Fruit fly (Drosophila melanogaster) whole organism, embryonic: ENCODE results near the gene Glut3.

Experiments used
- B-H2 ChIP-seq: fragments of 200-800 bp; sonication (Bioruptor generic); optimal IDR thresholded peaks from 2 replicates; lab custom pipeline; 2018; ENCODE audit warnings: missing biosample characterization, mild to moderate bottlenecking, missing genetic modification characterization
- Blimp-1 ChIP-seq: fragments of 200-800 bp; sonication (Bioruptor generic); optimal IDR thresholded peaks from 3 replicates; lab custom pipeline; 2018; ENCODE audit warnings: missing biosample characterization, missing genetic modification characterization, mild to moderate bottlenecking, moderate library complexity, missing genetic modification reagents
- CG12219 ChIP-seq: fragments of 200-800 bp; sonication (Bioruptor generic); optimal IDR thresholded peaks from 3 replicates; lab custom pipeline; 2018; ENCODE audit warnings: missing biosample characterization, mild to moderate bottlenecking, missing genetic modification characterization
- CG12942 ChIP-seq: fragments of 200-800 bp; sonication (Bioruptor generic); optimal IDR thresholded peaks from 3 replicates; lab custom pipeline; 2016; ENCODE audit warnings: missing biosample characterization, missing genetic modification characterization
- CG17186 ChIP-seq: fragments of 200-800 bp; sonication (Bioruptor generic); optimal IDR thresholded peaks from 3 replicates; lab custom pipeline; 2017; ENCODE audit warnings: missing biosample characterization, missing genetic modification reagents, missing genetic modification characterization
- CG3838 ChIP-seq: fragments of 200-800 bp; sonication (Bioruptor generic); optimal IDR thresholded peaks from 3 replicates; lab custom pipeline; 2016; ENCODE audit warnings: missing biosample characterization, missing genetic modification characterization
- CG43689 ChIP-seq: fragments of 200-800 bp; sonication (Bioruptor generic); IDR thresholded peaks from 2 replicates; pipeline ENCODE4 v1.3.6; 2022; ENCODE audit warnings: missing biosample characterization, missing genetic modification characterization
- CG4424 ChIP-seq: fragments of 200-800 bp; sonication (Bioruptor generic); optimal IDR thresholded peaks from 3 replicates; lab custom pipeline; 2016; ENCODE audit warnings: missing biosample characterization, missing genetic modification characterization
- CHES-1-like ChIP-seq: fragments of 200-800 bp; sonication (Bioruptor generic); optimal IDR thresholded peaks from 2 replicates; lab custom pipeline; 2016; ENCODE audit warnings: missing biosample characterization, missing genetic modification characterization
- Camta ChIP-seq: fragments of 200-800 bp; sonication (Bioruptor generic); optimal IDR thresholded peaks from 2 replicates; lab custom pipeline; 2016; ENCODE audit warnings: missing biosample characterization, missing genetic modification characterization
- Dfd ChIP-seq, 2 experiments: fragments of >200 bp; optimal IDR thresholded peaks; 2 replicates each; lab custom pipeline; 2017; ENCODE audit warnings: missing biosample characterization in 2 of 2, missing genetic modification characterization in 2 of 2
- Ets65A ChIP-seq: fragments of 200-800 bp; sonication (Bioruptor generic); peaks from one replicate; lab custom pipeline; 2016; ENCODE audit warnings: missing biosample characterization, missing genetic modification characterization
- GATAe ChIP-seq: fragments of 200-800 bp; sonication (Bioruptor generic); conservative IDR thresholded peaks from 2 replicates; pipeline ENCODE4 v1.3.6; 2022; ENCODE audit warnings: missing biosample characterization, missing genetic modification characterization
- HLH4C ChIP-seq: fragments of 200-800 bp; sonication (Bioruptor generic); IDR thresholded peaks from 3 replicates; pipeline ENCODE4 v1.3.6; 2022; ENCODE audit warnings: missing biosample characterization, missing genetic modification characterization; ENCODE audit not compliant: partially characterized antibody
- HmgZ ChIP-seq: fragments of 200-800 bp; sonication (Bioruptor generic); optimal IDR thresholded peaks from 2 replicates; lab custom pipeline; 2018; ENCODE audit warnings: missing biosample characterization, mild to moderate bottlenecking, missing genetic modification characterization
- MTF-1 ChIP-seq: fragments of 200-800 bp; sonication (Bioruptor generic); optimal IDR thresholded peaks from 2 replicates; lab custom pipeline; 2018; ENCODE audit warnings: missing biosample characterization, mild to moderate bottlenecking, missing genetic modification characterization, borderline replicate concordance
- Mad ChIP-seq: fragments of 200-800 bp; sonication (Bioruptor generic); optimal IDR thresholded peaks from 2 replicates; lab custom pipeline; 2016; ENCODE audit warnings: missing biosample characterization, missing genetic modification characterization
- Mrtf ChIP-seq: fragments of 200-800 bp; sonication (Bioruptor generic); IDR thresholded peaks from 3 replicates; pipeline ENCODE4 v1.3.6; 2022; ENCODE audit warnings: missing biosample characterization, missing genetic modification characterization
- NC2α ChIP-seq: fragments of 200-800 bp; sonication (Bioruptor generic); optimal IDR thresholded peaks from 2 replicates; lab custom pipeline; 2016; ENCODE audit warnings: missing biosample characterization, missing genetic modification characterization
- Nf-YC ChIP-seq: fragments of 200-800 bp; optimal IDR thresholded peaks from 3 replicates; lab custom pipeline; 2019; ENCODE audit warnings: missing biosample characterization, mild to moderate bottlenecking, missing genetic modification characterization, moderate library complexity
- PHDP ChIP-seq: fragments of 200-800 bp; sonication (Bioruptor generic); optimal IDR thresholded peaks from 3 replicates; lab custom pipeline; 2018; ENCODE audit warnings: missing biosample characterization, mild to moderate bottlenecking, missing genetic modification characterization, moderate library complexity
- abd-A ChIP-seq: fragments of 200-800 bp; sonication (Bioruptor generic); optimal IDR thresholded peaks from 3 replicates; lab custom pipeline; 2019; ENCODE audit warnings: missing biosample characterization, mild to moderate bottlenecking, missing genetic modification characterization, moderate library complexity
- cg ChIP-seq: fragments of 200-800 bp; sonication (Bioruptor generic); optimal IDR thresholded peaks from 3 replicates; lab custom pipeline; 2019; ENCODE audit warnings: missing biosample characterization, mild to moderate bottlenecking, missing genetic modification characterization, moderate library complexity
- chinmo ChIP-seq: fragments of 200-800 bp; sonication (Bioruptor generic); IDR thresholded peaks from 4 replicates; pipeline ENCODE4 v1.3.6; 2022; ENCODE audit warnings: missing biosample characterization, missing genetic modification characterization; ENCODE audit not compliant: partially characterized antibody
- dpn ChIP-seq, 2 experiments: fragments of 200-800 bp; sonication (Bioruptor generic); optimal IDR thresholded peaks; 3 replicates each; lab custom pipeline; 2016; ENCODE audit warnings: missing biosample characterization in 2 of 2, missing genetic modification characterization in 2 of 2
- esg ChIP-seq: fragments of 200-800 bp; sonication (Bioruptor generic); conservative IDR thresholded peaks from 2 replicates; pipeline ENCODE4 v1.3.6; 2022; ENCODE audit warnings: missing biosample characterization, missing genetic modification characterization
- ewg ChIP-seq: fragments of 200-800 bp; sonication (Bioruptor generic); optimal IDR thresholded peaks from 3 replicates; lab custom pipeline; 2017; ENCODE audit warnings: mild to moderate bottlenecking, missing biosample characterization, missing genetic modification reagents, missing genetic modification characterization
- gt ChIP-seq: fragments of 200-800 bp; sonication (Bioruptor generic); IDR thresholded peaks from 2 replicates; pipeline ENCODE4 v1.3.6; 2022; ENCODE audit warnings: missing biosample characterization, missing genetic modification characterization
- insv ChIP-seq, 2 experiments: fragments of 200-800 bp; sonication (Bioruptor generic); optimal IDR thresholded peaks; 3 replicates each; lab custom pipeline; 2016 to 2018; ENCODE audit warnings: missing biosample characterization in 2 of 2, missing genetic modification characterization in 2 of 2
- kay ChIP-seq: fragments of 200-800 bp; sonication (Bioruptor generic); optimal IDR thresholded peaks from 2 replicates; lab custom pipeline; 2016; ENCODE audit warnings: missing biosample characterization, missing genetic modification characterization
- kni ChIP-seq: fragments of 200-800 bp; sonication (Bioruptor generic); optimal IDR thresholded peaks from 3 replicates; lab custom pipeline; 2017; ENCODE audit warnings: mild to moderate bottlenecking, missing biosample characterization, missing genetic modification reagents, missing genetic modification characterization
- oc ChIP-seq: fragments of 200-800 bp; sonication (Bioruptor generic); optimal IDR thresholded peaks from 2 replicates; lab custom pipeline; 2018; ENCODE audit warnings: missing biosample characterization, mild to moderate bottlenecking, missing genetic modification characterization, moderate library complexity
- onecut ChIP-seq: fragments of 200-800 bp; sonication (Bioruptor generic); IDR thresholded peaks from 2 replicates; pipeline ENCODE4 v1.3.6; 2022; ENCODE audit warnings: missing biosample characterization, missing genetic modification characterization
- otp ChIP-seq: fragments of 200-800 bp; sonication (Bioruptor generic); IDR thresholded peaks from 3 replicates; pipeline ENCODE4, ENCODE4 v1.3.6; 2022; ENCODE audit warnings: missing biosample characterization, missing genetic modification characterization
- pb ChIP-seq: fragments of 200-800 bp; sonication (Bioruptor generic); optimal IDR thresholded peaks from 3 replicates; lab custom pipeline; 2016; ENCODE audit warnings: missing biosample characterization, missing genetic modification characterization
- prd ChIP-seq, 3 experiments: fragments of >200 bp in 2 of 3; fragments of 200-800 bp in 1 of 3; sonication (Bioruptor generic) in 1 of 3; optimal IDR thresholded peaks in 2 of 3; IDR thresholded peaks in 1 of 3; 2 replicates in 2 of 3; 3 replicates in 1 of 3; pipeline versions ENCODE4 v1.3.6 to Lab custom; 2017 to 2022; ENCODE audit warnings: missing biosample characterization in 1 of 3, missing genetic modification characterization in 1 of 3
- run ChIP-seq: fragments of 200-800 bp; sonication (Bioruptor generic); optimal IDR thresholded peaks from 3 replicates; lab custom pipeline; 2018; ENCODE audit warnings: missing biosample characterization, mild to moderate bottlenecking, missing genetic modification characterization
- schlank ChIP-seq: fragments of 200-800 bp; sonication (Bioruptor generic); optimal IDR thresholded peaks from 2 replicates; lab custom pipeline; 2018; ENCODE audit warnings: missing biosample characterization, mild to moderate bottlenecking, missing genetic modification characterization
- sd ChIP-seq: fragments of 200-800 bp; sonication (Bioruptor generic); optimal IDR thresholded peaks from 3 replicates; lab custom pipeline; 2018; ENCODE audit warnings: missing biosample characterization, mild to moderate bottlenecking, missing genetic modification characterization, moderate library complexity
- slou ChIP-seq: fragments of 200-800 bp; sonication (Bioruptor generic); optimal IDR thresholded peaks from 3 replicates; lab custom pipeline; 2016; ENCODE audit warnings: missing biosample characterization, missing genetic modification characterization
- sqz ChIP-seq: fragments of 200-800 bp; sonication (Bioruptor generic); optimal IDR thresholded peaks from 3 replicates; lab custom pipeline; 2018; ENCODE audit warnings: missing biosample characterization, mild to moderate bottlenecking, missing genetic modification characterization
- sr ChIP-seq: fragments of 200-800 bp; sonication (Bioruptor generic); IDR thresholded peaks from 3 replicates; pipeline ENCODE4 v1.3.6; 2022; ENCODE audit warnings: missing biosample characterization, missing genetic modification characterization
- tup ChIP-seq: fragments of 200-800 bp; sonication (Bioruptor generic); optimal IDR thresholded peaks from 2 replicates; lab custom pipeline; 2016; ENCODE audit warnings: missing biosample characterization, mild to moderate bottlenecking, missing genetic modification characterization, moderate library complexity
- unc-4 ChIP-seq: fragments of 200-800 bp; sonication (Bioruptor generic); IDR thresholded peaks from 2 replicates; pipeline ENCODE4 v1.3.6; 2022; ENCODE audit warnings: missing biosample characterization, missing genetic modification characterization; ENCODE audit not compliant: partially characterized antibody
- vnd ChIP-seq: fragments of 200-800 bp; sonication (Bioruptor generic); IDR thresholded peaks from 3 replicates; pipeline ENCODE4 v1.3.6; 2022; ENCODE audit warnings: missing biosample characterization, missing genetic modification characterization; ENCODE audit not compliant: partially characterized antibody
- vvl ChIP-seq: fragments of 200-800 bp; sonication (Bioruptor generic); IDR thresholded peaks from 2 replicates; pipeline ENCODE4 v1.3.6; 2022; ENCODE audit warnings: missing biosample characterization, missing genetic modification characterization
- z ChIP-seq: fragments of 200-800 bp; sonication (Bioruptor generic); IDR thresholded peaks from 3 replicates; pipeline ENCODE4 v1.3.6; 2022; ENCODE audit warnings: missing biosample characterization, missing genetic modification characterization

The Glut3 gene

DNA sequence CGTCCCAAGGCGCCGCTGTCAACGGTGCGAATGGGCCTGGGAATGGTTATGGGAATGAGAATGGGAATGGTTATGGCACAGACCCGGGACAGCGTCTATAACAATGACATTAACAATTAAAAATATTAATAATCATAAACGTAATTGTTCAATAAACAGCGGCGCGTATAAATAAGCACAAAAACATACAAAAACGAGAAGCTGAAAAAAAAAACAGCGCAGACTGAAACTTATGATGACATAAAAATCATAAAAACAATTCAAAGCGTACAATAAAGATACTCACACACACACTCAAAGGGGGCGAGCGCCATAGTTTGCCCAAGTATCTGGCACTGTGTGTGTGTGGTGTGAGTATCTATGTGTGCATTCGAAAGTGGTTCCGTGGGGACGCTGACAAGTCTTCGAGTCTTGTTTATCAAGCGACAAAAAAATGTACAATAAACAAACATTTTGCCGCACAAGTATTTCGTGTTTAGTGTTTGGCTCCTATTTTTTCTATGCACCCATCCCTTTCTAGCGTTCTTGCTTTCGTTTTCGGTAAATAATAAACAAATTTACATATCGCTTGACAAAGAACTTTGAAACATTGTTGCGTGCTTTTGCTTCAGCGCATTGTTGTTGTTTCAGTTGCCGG lies 25.1 kb downstream of the Glut3 start:
- no peak for TF ChIP-seq Mad (GFP tag; lab: Kevin White, UChicago)
- TF ChIP-seq gt (GFP tag; lab: Robert Waterston, UW), result no peak
- TF ChIP-seq abd-A (tag; lab: Kevin White, UChicago), result peak; percentile 100
- peak; percentile 73 for TF ChIP-seq cg
- no peak for TF ChIP-seq CG3838 (GFP tag; lab: Kevin White, UChicago)
- peak; percentile 22 for TF ChIP-seq Ets65A
- TF ChIP-seq schlank (tag; lab: Kevin White, UChicago), result no peak
- peak; percentile 37 for TF ChIP-seq sd (tag; lab: Kevin White, UChicago)
- TF ChIP-seq run (tag; lab: Kevin White, UChicago), result no peak
- 0 out of 4 replicates have a peak, but pooled peaks have one; percentile 49 for TF ChIP-seq chinmo (GFP tag; lab: Robert Waterston, UW)
- TF ChIP-seq sqz (GFP tag; lab: Kevin White, UChicago), result peak; percentile 33
- TF ChIP-seq vvl (GFP tag; lab: Robert Waterston, UW), result peak; percentile 9; the same call in 1 of the 2 replicates
- peak; percentile 71 for TF ChIP-seq Blimp-1 (GFP tag; lab: Kevin White, UChicago)
- TF ChIP-seq kni (GFP tag; lab: Kevin White, UChicago), result peak; percentile 15
- peak; percentile 74; the same call in 2 of the 3 replicates for TF ChIP-seq z (GFP tag; lab: Robert Waterston, UW)
- TF ChIP-seq, all 482 proteins: peak for 10

DNA sequence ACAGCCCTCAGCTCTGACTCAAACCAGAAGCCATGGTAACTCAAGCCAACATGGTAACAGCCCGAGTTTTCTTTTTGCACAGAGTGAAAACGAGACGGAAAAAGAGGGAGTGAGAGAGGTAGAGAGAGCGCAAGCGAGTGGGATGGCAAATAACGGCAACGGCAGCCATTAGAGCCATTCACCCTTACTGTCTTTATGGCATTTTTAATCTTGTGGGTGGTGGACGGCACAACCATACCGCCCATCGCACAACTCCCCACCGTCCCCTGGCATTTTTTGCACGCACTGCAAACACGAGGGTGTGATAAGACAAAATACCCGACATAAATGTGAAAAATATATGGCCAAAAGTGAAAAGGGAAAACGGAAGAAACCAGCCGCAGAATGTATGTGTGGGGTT lies 27.6 kb downstream of the Glut3 start:
- TF ChIP-seq Blimp-1 (GFP tag; lab: Kevin White, UChicago), result no peak
- no peak for TF ChIP-seq onecut (GFP tag; lab: Robert Waterston, UW)
- no peak for TF ChIP-seq unc-4 (GFP tag; lab: Robert Waterston, UW)
- no peak for TF ChIP-seq CG17186 (GFP tag; lab: Kevin White, UChicago)
- TF ChIP-seq otp (GFP tag; lab: Robert Waterston, UW), result no peak
- no peak for TF ChIP-seq MTF-1 (GFP tag; lab: Kevin White, UChicago)
- peak; percentile 91 for TF ChIP-seq z (GFP tag; lab: Robert Waterston, UW)
- TF ChIP-seq ewg (GFP tag; lab: Kevin White, UChicago), result peak; percentile 56
- no peak for TF ChIP-seq pb
- no peak for TF ChIP-seq B-H2 (GFP tag; lab: Kevin White, UChicago)
- no peak for TF ChIP-seq Mrtf (GFP tag; lab: Robert Waterston, UW)
- no peak for TF ChIP-seq NC2α (GFP tag; lab: Kevin White, UChicago)
- TF ChIP-seq sr, result no peak
- no peak for TF ChIP-seq GATAe (GFP tag; lab: Robert Waterston, UW)
- peak; percentile 2 for TF ChIP-seq sqz (GFP tag; lab: Kevin White, UChicago)
- no peak for TF ChIP-seq kay
- TF ChIP-seq esg (GFP tag; lab: Robert Waterston, UW), result no peak
- no peak for TF ChIP-seq CHES-1-like (GFP tag; lab: Kevin White, UChicago)
- no peak for TF ChIP-seq Camta
- no peak for TF ChIP-seq HmgZ (tag; lab: Kevin White, UChicago)
- TF ChIP-seq insv (GFP tag; optimal IDR thresholded peaks at IDR 0.05; lab: Kevin White, UChicago), result no peak
- TF ChIP-seq dpn (GFP tag; optimal IDR thresholded peaks at IDR 0.05; lab: Kevin White, UChicago), result no peak
- no peak for TF ChIP-seq HLH4C (GFP tag; lab: Robert Waterston, UW)
- no peak for TF ChIP-seq tup (GFP tag; lab: Kevin White, UChicago)
- no peak for TF ChIP-seq CG12942
- no peak for TF ChIP-seq CG4424 (GFP tag; lab: Kevin White, UChicago)
- TF ChIP-seq slou, result no peak
- TF ChIP-seq CG43689, result no peak
- TF ChIP-seq prd (optimal IDR thresholded peaks at IDR 0.05; lab: Kevin White, UChicago), result no peak
- TF ChIP-seq prd (GFP tag; IDR thresholded peaks at IDR 0.05; lab: Robert Waterston, UW), result no peak
- TF ChIP-seq Nf-YC, result peak; percentile 79
- TF ChIP-seq gt (GFP tag; lab: Robert Waterston, UW), result no peak
- TF ChIP-seq PHDP, result no peak
- TF ChIP-seq vnd (GFP tag; lab: Robert Waterston, UW), result no peak
- no peak for TF ChIP-seq oc (tag; lab: Kevin White, UChicago)
- TF ChIP-seq CG12219 (GFP tag; lab: Kevin White, UChicago), result no peak
- no peak for TF ChIP-seq Dfd (GFP tag; optimal IDR thresholded peaks at IDR 0.05; lab: Kevin White, UChicago)
